Worm (Caenorhabditis elegans): ENCODE measurements around the gene acr-3.
A peak's percentile ranks its signal among the peaks of the same experiment; 100 is the strongest.

DNA sequence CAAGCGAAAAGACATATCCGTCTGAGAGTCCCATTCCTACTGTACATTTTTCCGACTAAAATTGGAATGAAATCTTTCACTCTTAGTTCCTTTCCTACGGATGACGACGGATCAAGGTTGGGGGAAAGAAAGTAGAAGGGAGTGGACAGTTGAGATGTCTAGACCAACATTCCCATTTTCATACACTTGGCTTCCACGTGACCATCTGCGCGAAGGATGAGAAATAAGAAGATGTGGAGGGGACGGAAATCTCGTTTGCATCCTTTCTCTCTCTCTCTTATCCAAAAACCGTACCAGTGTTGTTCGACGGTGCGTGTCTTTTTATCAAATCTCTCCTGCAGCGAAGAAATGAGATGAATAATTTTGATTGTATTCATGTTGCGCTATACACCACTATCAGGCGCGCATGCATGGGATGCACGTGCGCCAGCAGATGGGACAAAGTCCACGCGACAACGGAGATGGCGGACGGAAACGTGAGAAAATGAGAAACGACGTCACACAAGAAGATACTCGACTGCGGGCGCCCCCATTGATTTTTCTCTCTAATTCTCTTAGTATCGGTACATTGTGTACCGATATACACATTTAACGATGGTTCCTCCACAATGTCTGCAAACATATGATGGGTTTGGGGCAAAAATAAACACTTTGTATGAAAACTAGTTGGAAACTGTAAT lies 28.1 kb downstream of the acr-3 start:
- TF ChIP-seq W03F9.2 (tag; optimal IDR thresholded peaks at IDR 0.05) = no peak
- peak; percentile 84 for TF ChIP-seq him-1 (tag; optimal IDR thresholded peaks at IDR 0.05)
- no peak for TF ChIP-seq dao-5 (tag; optimal IDR thresholded peaks at IDR 0.05)

Measured in whole organism, L4/young adult.